Fruit fly (Drosophila melanogaster): ENCODE results near the gene Sem1.
A peak's percentile ranks its signal among the peaks of the same experiment; 100 is the strongest.

Gene Sem1

DNA sequence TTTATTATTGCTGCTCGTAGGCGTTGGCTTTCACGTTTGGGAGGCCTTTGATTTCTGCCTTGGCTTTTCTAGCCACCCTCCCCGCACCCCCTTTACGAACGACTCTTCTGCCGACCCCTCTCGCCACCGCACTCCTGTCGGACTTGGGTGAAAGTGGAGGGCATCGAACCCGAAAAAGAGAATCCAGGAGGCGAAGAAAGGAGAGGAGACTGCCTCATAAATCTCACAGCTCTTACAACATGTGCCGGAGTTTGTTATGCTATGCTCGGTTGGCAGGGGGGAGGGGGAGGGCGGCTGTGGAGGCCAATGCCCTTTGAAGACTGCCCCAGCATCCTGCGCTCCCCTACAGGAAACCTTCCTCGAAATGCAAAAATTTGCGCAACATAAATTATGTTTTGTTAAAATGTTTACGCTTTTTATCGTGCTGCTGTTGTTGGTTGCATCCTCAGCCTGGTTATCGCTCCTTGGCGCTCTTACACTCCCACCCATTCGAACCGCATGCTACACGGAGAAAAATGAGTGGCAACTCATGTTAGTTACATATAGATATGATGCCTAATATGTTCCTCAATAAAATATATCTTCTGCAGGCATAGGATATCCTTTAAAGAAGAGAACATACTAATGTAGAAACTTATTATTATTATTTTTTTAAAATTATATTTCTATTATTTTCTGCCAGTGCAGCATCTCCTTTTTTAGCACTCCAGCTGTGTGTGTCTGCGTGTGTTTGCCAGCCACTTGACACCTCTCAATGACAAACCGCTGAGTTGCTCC lies 40.6 kb downstream of the Sem1 start:
- TF ChIP-seq CG6276 (GFP tag; optimal IDR thresholded peaks at IDR 0.05) (peak; percentile 44), CG9139 (GFP tag; optimal IDR thresholded peaks at IDR 0.05) (peak; percentile 17), CG16779 (tag; optimal IDR thresholded peaks at IDR 0.05) (no peak), ss (GFP tag; optimal IDR thresholded peaks at IDR 0.05) (peak; percentile 55 to 69), CG6854 (GFP tag; optimal IDR thresholded peaks at IDR 0.05) (peak; percentile 3), CG11294 (GFP tag; IDR thresholded peaks at IDR 0.05) (no peak), CG8319 (GFP tag; optimal IDR thresholded peaks at IDR 0.05) (peak; percentile 57), Smox (GFP tag; optimal IDR thresholded peaks at IDR 0.05) (peak; percentile 54), topi (GFP tag; optimal IDR thresholded peaks at IDR 0.05) (peak; percentile 65), CG6792 (GFP tag; optimal IDR thresholded peaks at IDR 0.05) (peak; percentile 64), Eip75B (GFP tag; optimal IDR thresholded peaks at IDR 0.05) (peak; percentile 35), CG32006 (GFP tag; optimal IDR thresholded peaks at IDR 0.05) (peak; percentile 54), CG6163 (GFP tag; IDR thresholded peaks at IDR 0.05) (peak; percentile 76), CG11902 (GFP tag; optimal IDR thresholded peaks at IDR 0.05) (peak; percentile 47), CG34406 (GFP tag; optimal IDR thresholded peaks at IDR 0.05) (peak; percentile 64), CG3032 (tag; optimal IDR thresholded peaks at IDR 0.05) (peak; percentile 76), CG4318 (GFP tag; optimal IDR thresholded peaks at IDR 0.05) (peak; percentile 5), Hr38 (GFP tag; optimal IDR thresholded peaks at IDR 0.05) (no peak), CG7368 (GFP tag; optimal IDR thresholded peaks at IDR 0.05) (peak; percentile 56), CG6808 (GFP tag; optimal IDR thresholded peaks at IDR 0.05) (peak; percentile 72), pdm3 (GFP tag; optimal IDR thresholded peaks at IDR 0.05) (peak; percentile 48), esn (GFP tag; optimal IDR thresholded peaks at IDR 0.05) (peak; percentile 75), CG11762 (GFP tag; optimal IDR thresholded peaks at IDR 0.05; ENCODE audit: insufficient read depth) (peak; percentile 57), Lpt (GFP tag; optimal IDR thresholded peaks at IDR 0.05) (no peak), eg (GFP tag; IDR thresholded peaks at IDR 0.05) (peak; percentile 59), net (GFP tag; optimal IDR thresholded peaks at IDR 0.05) (peak; percentile 28), CG8632 (GFP tag; optimal IDR thresholded peaks at IDR 0.05) (peak; percentile 64), vri (GFP tag; optimal IDR thresholded peaks at IDR 0.05) (peak; percentile 28), CG10669 (GFP tag; optimal IDR thresholded peaks at IDR 0.05) (peak; percentile 73), CG3919 (GFP tag; optimal IDR thresholded peaks at IDR 0.05) (peak; percentile 63), lz (GFP tag; optimal IDR thresholded peaks at IDR 0.05) (peak; percentile 41), CG8119 (GFP tag; IDR thresholded peaks at IDR 0.05) (peak; percentile 64), Eip78C (GFP tag) (peak; percentile 66), cyc (GFP tag; optimal IDR thresholded peaks at IDR 0.05) (peak; percentile 63), Hr4 (GFP tag; optimal IDR thresholded peaks at IDR 0.05) (peak; percentile 53), achi (GFP tag; optimal IDR thresholded peaks at IDR 0.05) (peak; percentile 63), CG31627 (GFP tag; optimal IDR thresholded peaks at IDR 0.05) (peak; percentile 47), dsx (GFP tag; optimal IDR thresholded peaks at IDR 0.05; ENCODE audit: poor library complexity, severe bottlenecking) (peak; percentile 67), Ets21C (GFP tag; optimal IDR thresholded peaks at IDR 0.05) (peak; percentile 13), CG1621 (tag; optimal IDR thresholded peaks at IDR 0.05) (peak; percentile 31), fkh (GFP tag; optimal IDR thresholded peaks at IDR 0.05) (no peak), svp (GFP tag) (peak; percentile 87), Sox102F (GFP tag; optimal IDR thresholded peaks at IDR 0.05) (peak; percentile 62), Blimp-1 (GFP tag; optimal IDR thresholded peaks at IDR 0.05) (peak; percentile 16), dac (GFP tag; optimal IDR thresholded peaks at IDR 0.05) (no peak), Eip93F (GFP tag; optimal IDR thresholded peaks at IDR 0.05) (no peak), Sox14 (GFP tag; optimal IDR thresholded peaks at IDR 0.05) (no peak), Hr39 (GFP tag; optimal IDR thresholded peaks at IDR 0.05) (peak; percentile 32), fd59A (GFP tag; optimal IDR thresholded peaks at IDR 0.05) (peak; percentile 46), Gug (GFP tag; IDR thresholded peaks at IDR 0.05) (no peak)
